Worm (Caenorhabditis elegans) whole organism, L4 larva: ENCODE measurements around the gene glb-20.

Experiments used
- D1046.2 ChIP-seq: fragments of 200-800 bp; sonication (Bioruptor generic); IDR thresholded peaks from 2 replicates; pipeline ENCODE4 v1.3.6; 2022; ENCODE audit warnings: missing genetic modification characterization, missing compliant biosample characterization
- F10B5.3 ChIP-seq: sonication (generic microtip); optimal IDR thresholded peaks from 2 replicates; lab custom pipeline; 2016; ENCODE audit warnings: mild to moderate bottlenecking, missing genetic modification characterization, missing compliant biosample characterization
- F26F4.8 ChIP-seq: fragments of 200-800 bp; sonication (Bioruptor generic); conservative IDR thresholded peaks from 2 replicates; pipeline ENCODE4 v1.3.6; 2022; ENCODE audit warnings: missing genetic modification characterization, missing compliant biosample characterization
- F44E2.7 ChIP-seq: fragments of 200-800 bp; sonication (Bioruptor generic); IDR thresholded peaks from 2 replicates; pipeline ENCODE4 v2.1.2; 2022; ENCODE audit warnings: missing genetic modification characterization, missing compliant biosample characterization
- F49E8.2 ChIP-seq: sonication (generic microtip); optimal IDR thresholded peaks from 2 replicates; lab custom pipeline; 2016; ENCODE audit warnings: missing compliant biosample characterization, mild to moderate bottlenecking, missing genetic modification characterization, borderline replicate concordance
- R02D3.7 ChIP-seq: fragments of 150-350 bp; sonication (generic microtip); optimal IDR thresholded peaks from 3 replicates; lab custom pipeline; 2014; ENCODE audit warnings: missing biosample characterization, missing genetic modification characterization
- T20F7.1 ChIP-seq: fragments of 200-800 bp; sonication (Bioruptor generic); optimal IDR thresholded peaks from 2 replicates; lab custom pipeline; 2018; ENCODE audit warnings: mild to moderate bottlenecking, missing genetic modification characterization, missing compliant biosample characterization
- Y75B8A.6 ChIP-seq: fragments of 200-800 bp; sonication (Bioruptor generic); IDR thresholded peaks from 2 replicates; pipeline ENCODE4 v1.3.6; 2022; ENCODE audit warnings: missing genetic modification reagents, missing genetic modification characterization, missing compliant biosample characterization
- ZK546.5 ChIP-seq, 2 experiments: sonication (generic microtip); optimal IDR thresholded peaks; 2 replicates each; lab custom pipeline; 2017; ENCODE audit warnings: missing biosample characterization in 2 of 2, missing genetic modification characterization in 2 of 2
- arid-1 ChIP-seq: fragments of 200-800 bp; sonication (Bioruptor generic); conservative IDR thresholded peaks from 2 replicates; pipeline ENCODE4 v1.3.6; 2022; ENCODE audit warnings: missing genetic modification reagents, missing genetic modification characterization, missing compliant biosample characterization
- daf-19 ChIP-seq: fragments of 200-800 bp; sonication (Bioruptor generic); conservative IDR thresholded peaks from 2 replicates; pipeline ENCODE4 v1.3.6; 2022; ENCODE audit warnings: missing genetic modification characterization, missing compliant biosample characterization
- dmd-6 ChIP-seq: fragments of 200-800 bp; sonication (Bioruptor generic); IDR thresholded peaks from 2 replicates; pipeline ENCODE4 v1.3.6; 2022; ENCODE audit warnings: missing genetic modification reagents, missing genetic modification characterization, missing compliant biosample characterization
- dmd-8 ChIP-seq: fragments of 200-800 bp; sonication (Bioruptor generic); IDR thresholded peaks from 2 replicates; pipeline ENCODE4 v1.3.6; 2022; ENCODE audit warnings: missing genetic modification characterization, missing compliant biosample characterization
- dmd-9 ChIP-seq: fragments of 200-800 bp; sonication (Bioruptor generic); IDR thresholded peaks from 2 replicates; pipeline ENCODE4 v1.3.6; 2022; ENCODE audit warnings: missing genetic modification reagents, missing genetic modification characterization, missing compliant biosample characterization
- dpl-1 ChIP-seq: fragments of 150-350 bp; optimal IDR thresholded peaks from 2 replicates; lab custom pipeline; 2014; ENCODE audit warnings: missing biosample characterization, missing genetic modification reagents, missing genetic modification characterization
- dve-1 ChIP-seq: sonication (generic microtip); optimal IDR thresholded peaks from 2 replicates; lab custom pipeline; 2017; ENCODE audit warnings: antibody characterized with exemption, mild to moderate bottlenecking, missing genetic modification characterization, missing compliant biosample characterization; ENCODE audit not compliant: insufficient read depth
- egl-43 ChIP-seq: fragments of 200-800 bp; sonication (Bioruptor generic); IDR thresholded peaks from 2 replicates; pipeline ENCODE4 v1.3.6; 2022; ENCODE audit warnings: missing genetic modification reagents, missing genetic modification characterization, missing compliant biosample characterization
- fkh-10 ChIP-seq: fragments of 150-350 bp; optimal IDR thresholded peaks from 2 replicates; lab custom pipeline; 2014; ENCODE audit warnings: missing biosample characterization, missing genetic modification reagents, missing genetic modification characterization
- jun-1 ChIP-seq: fragments of 150-350 bp; optimal IDR thresholded peaks from 2 replicates; lab custom pipeline; 2014; ENCODE audit warnings: missing biosample characterization, missing genetic modification reagents, missing genetic modification characterization
- lim-7 ChIP-seq: fragments of 200-800 bp; sonication (Bioruptor generic); IDR thresholded peaks from 2 replicates; pipeline ENCODE4 v1.3.6; 2022; ENCODE audit warnings: missing genetic modification characterization, missing compliant biosample characterization
- lin-1 ChIP-seq: fragments of 200-800 bp; sonication (Bioruptor generic); IDR thresholded peaks from 2 replicates; pipeline ENCODE4 v1.3.6; 2022; ENCODE audit warnings: missing genetic modification reagents, missing genetic modification characterization, missing compliant biosample characterization
- mes-2 ChIP-seq: sonication (generic microtip); optimal IDR thresholded peaks from 2 replicates; lab custom pipeline; 2016; ENCODE audit warnings: missing genotype, mild to moderate bottlenecking, missing genetic modification characterization, missing compliant biosample characterization; ENCODE audit not compliant: poor library complexity, severe bottlenecking
- mxl-2 ChIP-seq: fragments of 200-800 bp; sonication (Bioruptor generic); conservative IDR thresholded peaks from 2 replicates; pipeline ENCODE4 v1.3.6; 2022; ENCODE audit warnings: missing genetic modification reagents, missing genetic modification characterization, missing compliant biosample characterization
- nhr-11 ChIP-seq: fragments of 150-350 bp; optimal IDR thresholded peaks from 2 replicates; lab custom pipeline; 2014; ENCODE audit warnings: missing biosample characterization, missing genetic modification characterization
- nhr-111 ChIP-seq: fragments of 200-800 bp; sonication (Bioruptor generic); optimal IDR thresholded peaks from 2 replicates; lab custom pipeline; 2018; ENCODE audit warnings: mild to moderate bottlenecking, missing genetic modification characterization, missing compliant biosample characterization
- nhr-25 ChIP-seq: sonication (generic microtip); optimal IDR thresholded peaks from 2 replicates; lab custom pipeline; 2017; ENCODE audit warnings: missing genetic modification characterization, mild to moderate bottlenecking, missing compliant biosample characterization, antibody characterized with exemption, moderate library complexity, borderline replicate concordance; ENCODE audit not compliant: insufficient read depth
- nhr-77 ChIP-seq: fragments of 150-350 bp; optimal IDR thresholded peaks from 2 replicates; lab custom pipeline; 2014; ENCODE audit warnings: missing biosample characterization, missing genetic modification characterization
- pha-4 ChIP-seq, 2 experiments: fragments of 150-350 bp in 1 of 2; fragments of 200-800 bp in 1 of 2; sonication (Bioruptor generic) in 1 of 2; IDR thresholded peaks in 1 of 2; optimal IDR thresholded peaks in 1 of 2; 2 replicates each; pipeline versions ENCODE4 v1.3.6 to Lab custom; 2014 to 2022; ENCODE audit warnings: missing genetic modification characterization in 2 of 2, missing genetic modification reagents in 2 of 2, missing biosample characterization in 1 of 2, missing compliant biosample characterization in 1 of 2
- php-3 ChIP-seq: fragments of 200-800 bp; sonication (Bioruptor generic); IDR thresholded peaks from 2 replicates; pipeline ENCODE4 v1.3.6; 2022; ENCODE audit warnings: missing genetic modification reagents, missing genetic modification characterization, missing compliant biosample characterization
- set-16 ChIP-seq: fragments of 200-800 bp; sonication (Bioruptor generic); IDR thresholded peaks from 2 replicates; pipeline ENCODE4 v1.3.6; 2022; ENCODE audit warnings: missing genetic modification reagents, missing genetic modification characterization, missing compliant biosample characterization
- snpc-1.2 ChIP-seq: fragments of 200-800 bp; sonication (Bioruptor generic); IDR thresholded peaks from 2 replicates; pipeline ENCODE4 v1.3.6; 2022; ENCODE audit warnings: missing genetic modification reagents, missing genetic modification characterization, missing compliant biosample characterization
- spr-1 ChIP-seq: sonication (generic microtip); optimal IDR thresholded peaks from 2 replicates; lab custom pipeline; 2016; ENCODE audit warnings: mild to moderate bottlenecking, missing genetic modification characterization, missing compliant biosample characterization
- spr-3 ChIP-seq: fragments of 200-800 bp; sonication (Bioruptor generic); optimal IDR thresholded peaks from 2 replicates; lab custom pipeline; 2018; ENCODE audit warnings: mild to moderate bottlenecking, missing genetic modification characterization, missing compliant biosample characterization
- zfp-2 ChIP-seq: sonication (generic microtip); optimal IDR thresholded peaks from 2 replicates; lab custom pipeline; 2016; ENCODE audit warnings: mild to moderate bottlenecking, missing genetic modification characterization, missing compliant biosample characterization
- zip-2 ChIP-seq: fragments of 150-350 bp; optimal IDR thresholded peaks from 2 replicates; lab custom pipeline; 2014; ENCODE audit warnings: missing biosample characterization, missing genetic modification characterization
- ztf-11 ChIP-seq: fragments of 150-350 bp; optimal IDR thresholded peaks from 2 replicates; lab custom pipeline; 2014; ENCODE audit warnings: missing biosample characterization, missing genetic modification characterization

glb-20 gene

DNA sequence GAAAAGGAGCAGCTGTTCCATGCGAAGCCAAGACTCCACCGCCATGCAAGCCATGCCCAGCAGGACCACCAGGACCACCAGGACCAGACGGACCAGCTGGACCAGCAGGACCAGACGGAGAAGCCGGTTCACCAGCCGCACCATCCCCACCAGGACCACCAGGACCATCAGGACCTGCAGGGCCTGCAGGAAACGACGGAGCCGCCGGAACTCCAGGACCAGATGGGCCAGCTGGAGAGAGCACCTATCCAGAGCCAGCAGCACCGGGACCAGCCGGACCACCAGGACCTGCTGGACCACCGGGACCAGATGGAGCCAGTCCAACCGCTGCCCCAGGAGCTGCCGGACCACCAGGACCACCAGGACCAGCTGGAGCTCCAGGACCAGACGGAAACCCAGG lies 36.0 kb upstream of the glb-20 start:
- TF ChIP-seq php-3 = 0 out of 2 replicates have a peak, but pooled peaks have one; percentile 47
- TF ChIP-seq T20F7.1 (GFP tag; lab: Kevin White, UChicago) = no peak
- no peak for TF ChIP-seq F44E2.7 (GFP tag; lab: Robert Waterston, UW)
- TF ChIP-seq set-16 (GFP tag; lab: Robert Waterston, UW) = peak; percentile 99
- TF ChIP-seq mxl-2 (GFP tag; lab: Robert Waterston, UW) = no peak
- TF ChIP-seq egl-43 = no peak
- no peak for TF ChIP-seq dve-1 (tag; lab: Kevin White, UChicago)
- TF ChIP-seq dpl-1 (GFP tag; lab: Kevin White, UChicago) = no peak
- no peak for TF ChIP-seq dmd-6 (GFP tag; lab: Robert Waterston, UW)
- TF ChIP-seq dmd-9 = no peak
- peak; percentile 57; the same call in 1 of the 2 replicates for TF ChIP-seq pha-4 (GFP tag; IDR thresholded peaks at IDR 0.05; lab: Robert Waterston, UW)
- TF ChIP-seq pha-4 (tag; optimal IDR thresholded peaks at IDR 0.05; lab: Kevin White, UChicago) = no peak
- TF ChIP-seq spr-3 = no peak
- TF ChIP-seq nhr-25 (tag; lab: Kevin White, UChicago) = no peak
- TF ChIP-seq R02D3.7 (tag; lab: Kevin White, UChicago) = no peak
- no peak for TF ChIP-seq ZK546.5 (tag; optimal IDR thresholded peaks at IDR 0.05; lab: Kevin White, UChicago)
- TF ChIP-seq D1046.2 = no peak
- no peak for TF ChIP-seq ztf-11 (tag; lab: Kevin White, UChicago)
- TF ChIP-seq, all 104 proteins: peak for 3

DNA sequence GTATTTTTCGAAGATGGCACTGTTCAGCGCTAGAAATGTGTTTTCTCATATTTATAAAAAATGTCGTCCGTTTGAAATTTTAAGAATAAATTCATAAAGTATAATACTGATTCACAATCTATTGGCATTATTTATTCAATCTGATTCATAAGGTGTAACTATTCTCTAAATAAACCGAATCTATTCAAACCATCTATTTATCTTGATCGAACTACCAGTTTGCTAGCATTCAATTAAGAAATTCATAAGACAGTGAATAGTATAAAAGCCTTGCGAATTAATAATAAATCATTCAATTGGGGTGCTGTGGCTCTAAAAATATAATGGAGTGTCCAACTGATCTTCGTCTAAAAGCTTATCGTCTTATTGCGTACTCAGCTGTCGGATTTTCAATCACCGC lies 35.2 kb upstream of the glb-20 start, which contains the start of gene col-44:
Gene col-44 (plus strand): TSS at position 301 of the 400 bp plus-strand sequence.
- TF ChIP-seq lim-7 (GFP tag; lab: Robert Waterston, UW) (no peak), nhr-11 (tag; lab: Kevin White, UChicago) (no peak), arid-1 (GFP tag; lab: Robert Waterston, UW) (no peak), Y75B8A.6 (no peak), zfp-2 (tag; lab: Kevin White, UChicago) (no peak), lin-1 (GFP tag; lab: Robert Waterston, UW) (no peak), F10B5.3 (tag; lab: Kevin White, UChicago) (no peak), F26F4.8 (no peak), spr-1 (tag; lab: Kevin White, UChicago) (no peak), F49E8.2 (tag; lab: Kevin White, UChicago) (no peak), T20F7.1 (GFP tag; lab: Kevin White, UChicago) (no peak), zip-2 (no peak), fkh-10 (GFP tag; lab: Kevin White, UChicago) (no peak), nhr-77 (tag; lab: Kevin White, UChicago) (no peak), nhr-111 (GFP tag; lab: Kevin White, UChicago) (no peak), jun-1 (no peak), F44E2.7 (GFP tag; lab: Robert Waterston, UW) (no peak), daf-19 (GFP tag; lab: Robert Waterston, UW) (no peak)

DNA sequence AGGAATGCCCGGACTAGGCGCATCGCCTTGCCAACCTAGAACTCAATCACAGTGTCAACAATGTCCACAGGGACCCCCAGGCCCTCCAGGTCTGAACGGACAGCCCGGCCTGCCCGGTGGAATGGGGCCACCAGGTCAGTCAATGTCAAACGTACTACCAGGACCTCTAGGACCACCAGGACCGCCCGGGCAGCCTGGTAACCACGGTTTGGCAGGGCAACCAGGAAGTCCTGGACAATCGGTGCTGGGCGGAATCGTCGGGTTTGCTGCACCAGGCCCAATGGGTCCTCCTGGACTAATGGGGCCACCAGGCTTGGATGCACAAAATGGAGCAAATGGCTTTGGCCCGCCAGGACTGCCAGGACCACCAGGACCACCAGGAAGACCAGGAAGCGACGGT lies 34.7 kb upstream of the glb-20 start:
- no peak for TF ChIP-seq mes-2 (tag; lab: Kevin White, UChicago)
- 0 out of 2 replicates have a peak, but pooled peaks have one; percentile 52 for TF ChIP-seq dmd-8 (GFP tag; lab: Robert Waterston, UW)
- TF ChIP-seq egl-43 = 0 out of 2 replicates have a peak, but pooled peaks have one; percentile 37
- TF ChIP-seq set-16 (GFP tag; lab: Robert Waterston, UW) = peak; percentile 90
- 0 out of 2 replicates have a peak, but pooled peaks have one; percentile 56 for TF ChIP-seq snpc-1.2 (GFP tag; lab: Robert Waterston, UW)
